Worm (Caenorhabditis elegans): ENCODE measurements around the gene srd-64.

The srd-64 gene

ce11 chrIII:1731850-1732249 lies 36.9 kb upstream of the srd-64 start:
- no peak for TF ChIP-seq aly-2 (tag; optimal IDR thresholded peaks at IDR 0.05)
- TF ChIP-seq crh-2 (tag; optimal IDR thresholded peaks at IDR 0.05) = no peak
- no peak for TF ChIP-seq lin-39 (tag; optimal IDR thresholded peaks at IDR 0.05)
- TF ChIP-seq unc-39 (tag; optimal IDR thresholded peaks at IDR 0.05) = no peak
- TF ChIP-seq snpc-4 (tag; optimal IDR thresholded peaks at IDR 0.05) = no peak
- no peak for TF ChIP-seq ztf-11 (tag; optimal IDR thresholded peaks at IDR 0.05)
- no peak for TF ChIP-seq nhr-237 (tag; optimal IDR thresholded peaks at IDR 0.05)
- no peak for TF ChIP-seq nhr-11 (tag; optimal IDR thresholded peaks at IDR 0.05)
- TF ChIP-seq mbf-1 (tag; optimal IDR thresholded peaks at IDR 0.05) = no peak
- TF ChIP-seq alr-1 (tag; optimal IDR thresholded peaks at IDR 0.05) = no peak
- no peak for TF ChIP-seq ama-1 (optimal IDR thresholded peaks at IDR 0.05)
- no peak for TF ChIP-seq mdl-1 (tag; optimal IDR thresholded peaks at IDR 0.05)

- TF ChIP-seq ZK546.5 (tag; optimal IDR thresholded peaks at IDR 0.05) = no peak
- TF ChIP-seq ztf-4 (tag; optimal IDR thresholded peaks at IDR 0.05) = no peak
- no peak for TF ChIP-seq elt-3 (tag; optimal IDR thresholded peaks at IDR 0.05)
- TF ChIP-seq nhr-11 (tag; optimal IDR thresholded peaks at IDR 0.05) = no peak
- TF ChIP-seq nhr-23 (tag; optimal IDR thresholded peaks at IDR 0.05) = no peak
- no peak for TF ChIP-seq Y55F3AM.14 (GFP tag; optimal IDR thresholded peaks at IDR 0.05)
- TF ChIP-seq peb-1 (tag; optimal IDR thresholded peaks at IDR 0.05) = no peak
- no peak for TF ChIP-seq aly-2 (tag; optimal IDR thresholded peaks at IDR 0.05)
- no peak for TF ChIP-seq unc-62 (GFP tag; optimal IDR thresholded peaks at IDR 0.05)
- TF ChIP-seq gmeb-1 (tag; optimal IDR thresholded peaks at IDR 0.05) = no peak
- no peak for TF ChIP-seq skn-1 (tag; optimal IDR thresholded peaks at IDR 0.05)
- TF ChIP-seq ztf-11 (tag; optimal IDR thresholded peaks at IDR 0.05) = no peak
- TF ChIP-seq fos-1 (tag; optimal IDR thresholded peaks at IDR 0.05) = no peak
- TF ChIP-seq lin-39 (tag; optimal IDR thresholded peaks at IDR 0.05) = no peak
- no peak for TF ChIP-seq alr-1 (tag; optimal IDR thresholded peaks at IDR 0.05)
- TF ChIP-seq nhr-237 (tag; optimal IDR thresholded peaks at IDR 0.05) = no peak
- no peak for TF ChIP-seq blmp-1 (tag; optimal IDR thresholded peaks at IDR 0.05; ENCODE audit: insufficient read depth)
- no peak for TF ChIP-seq mbf-1 (tag; optimal IDR thresholded peaks at IDR 0.05)
- no peak for TF ChIP-seq lsy-2 (tag; optimal IDR thresholded peaks at IDR 0.05)
These were observed 23.9 kb upstream of the srd-64 start for ce11 chrIII:1718800-1719199.

- TF ChIP-seq aly-2 (tag; optimal IDR thresholded peaks at IDR 0.05) (no peak), Y55F3AM.14 (GFP tag; optimal IDR thresholded peaks at IDR 0.05) (no peak), nhr-12 (tag; optimal IDR thresholded peaks at IDR 0.05) (no peak), lin-13 (GFP tag; optimal IDR thresholded peaks at IDR 0.05) (no peak), nhr-6 (tag; optimal IDR thresholded peaks at IDR 0.05) (no peak), ztf-4 (tag; optimal IDR thresholded peaks at IDR 0.05) (no peak), nhr-23 (tag; optimal IDR thresholded peaks at IDR 0.05) (no peak), sma-9 (GFP tag; optimal IDR thresholded peaks at IDR 0.05) (no peak), sma-9 (tag; optimal IDR thresholded peaks at IDR 0.05) (no peak), lsy-2 (tag; optimal IDR thresholded peaks at IDR 0.05) (no peak), lin-11 (tag; optimal IDR thresholded peaks at IDR 0.05) (no peak), elt-3 (tag; optimal IDR thresholded peaks at IDR 0.05) (no peak), egl-27 (tag; optimal IDR thresholded peaks at IDR 0.05) (no peak)
These were observed 22.9 kb upstream of the srd-64 start for ce11 chrIII:1717772-1718171.

- TF ChIP-seq ZK546.5 (tag; optimal IDR thresholded peaks at IDR 0.05) (no peak), F13H6.1 (tag; optimal IDR thresholded peaks at IDR 0.05) (no peak), ama-1 (optimal IDR thresholded peaks at IDR 0.05) (no peak), lin-11 (tag; optimal IDR thresholded peaks at IDR 0.05) (no peak), ceh-82 (tag; optimal IDR thresholded peaks at IDR 0.05) (no peak), nhr-23 (tag; optimal IDR thresholded peaks at IDR 0.05) (no peak), blmp-1 (tag; optimal IDR thresholded peaks at IDR 0.05; ENCODE audit: insufficient read depth) (no peak)
These were observed 19.2 kb upstream of the srd-64 start for ce11 chrIII:1713991-1714611.

- TF ChIP-seq ama-1 (optimal IDR thresholded peaks at IDR 0.05) (no peak), sem-4 (tag; optimal IDR thresholded peaks at IDR 0.05) (no peak), nhr-77 (tag; optimal IDR thresholded peaks at IDR 0.05) (no peak), R02D3.7 (tag; optimal IDR thresholded peaks at IDR 0.05) (no peak), nhr-12 (tag; optimal IDR thresholded peaks at IDR 0.05) (no peak), nhr-237 (tag; optimal IDR thresholded peaks at IDR 0.05) (no peak), elt-3 (tag; optimal IDR thresholded peaks at IDR 0.05) (no peak), fos-1 (tag; optimal IDR thresholded peaks at IDR 0.05) (no peak), aly-2 (tag; optimal IDR thresholded peaks at IDR 0.05) (no peak), ceh-16 (tag; optimal IDR thresholded peaks at IDR 0.05) (no peak), dmd-4 (tag; optimal IDR thresholded peaks at IDR 0.05) (no peak), unc-62 (GFP tag; optimal IDR thresholded peaks at IDR 0.05) (no peak), ztf-11 (tag; optimal IDR thresholded peaks at IDR 0.05) (no peak), mab-5 (tag; optimal IDR thresholded peaks at IDR 0.05) (no peak), nhr-129 (tag; optimal IDR thresholded peaks at IDR 0.05) (no peak)
These were observed 10.9 kb upstream of the srd-64 start, which contains the start of the genes fbxa-13 and Y22D7AR.2 for ce11 chrIII:1705799-1706198. Gene fbxa-13, minus strand, starts transcription at chrIII:1705899. Gene Y22D7AR.2, plus strand, starts transcription at chrIII:1705946.
